Worm (Caenorhabditis elegans) whole organism, L1 larva: ENCODE measurements around the gene srh-190.

Experiments
- C04F5.9 ChIP-seq: sonication (generic microtip); optimal IDR thresholded peaks from 2 replicates; lab custom pipeline; 2016; ENCODE audit warnings: missing genetic modification characterization, missing compliant biosample characterization
- C16A3.4 ChIP-seq: fragments of 150-350 bp; optimal IDR thresholded peaks from 2 replicates; lab custom pipeline; 2014; ENCODE audit warnings: missing biosample characterization, missing genetic modification characterization
- C34B4.2 ChIP-seq: sonication (generic microtip); optimal IDR thresholded peaks from 2 replicates; lab custom pipeline; 2017; ENCODE audit warnings: mild to moderate bottlenecking, missing genetic modification characterization, missing compliant biosample characterization
- ama-1 ChIP-seq: fragments of 150-350 bp; optimal IDR thresholded peaks from 2 replicates; lab custom pipeline; 2014
- ceh-8 ChIP-seq: fragments of 200-800 bp; sonication (Bioruptor generic); optimal IDR thresholded peaks from 2 replicates; lab custom pipeline; 2018; ENCODE audit warnings: mild to moderate bottlenecking, missing genetic modification characterization, moderate library complexity, missing compliant biosample characterization
- ceh-82 ChIP-seq, 3 experiments: fragments of 150-350 bp in 1 of 3; sonication (generic microtip) in 2 of 3; optimal IDR thresholded peaks; 2 replicates each; lab custom pipeline; 2014 to 2017; ENCODE audit warnings: missing biosample characterization in 3 of 3, missing genetic modification characterization in 3 of 3
- ces-1 ChIP-seq: fragments of 150-350 bp; optimal IDR thresholded peaks from 2 replicates; lab custom pipeline; 2014; ENCODE audit warnings: missing biosample characterization, missing genetic modification reagents, missing genetic modification characterization
- dpl-1 ChIP-seq, 3 experiments: fragments of 150-350 bp in 2 of 3; sonication (generic microtip) in 1 of 3; optimal IDR thresholded peaks; 2 replicates each; lab custom pipeline; 2014 to 2017; ENCODE audit warnings: missing biosample characterization in 3 of 3, missing genetic modification characterization in 3 of 3, missing genetic modification reagents in 3 of 3
- dsc-1 ChIP-seq: sonication (generic microtip); optimal IDR thresholded peaks from 2 replicates; lab custom pipeline; 2016; ENCODE audit warnings: mild to moderate bottlenecking, missing genetic modification characterization, missing compliant biosample characterization
- efl-3 ChIP-seq: fragments of 200-800 bp; sonication (Bioruptor generic); optimal IDR thresholded peaks from 2 replicates; lab custom pipeline; 2018; ENCODE audit warnings: mild to moderate bottlenecking, missing genetic modification characterization, missing compliant biosample characterization
- egl-13 ChIP-seq: sonication (generic microtip); optimal IDR thresholded peaks from 2 replicates; lab custom pipeline; 2016; ENCODE audit warnings: missing genotype, missing genetic modification reagents, missing genetic modification characterization, missing compliant biosample characterization
- elt-3 ChIP-seq, 6 experiments: fragments of 150-350 bp in 1 of 6; sonication (generic microtip); optimal IDR thresholded peaks; 2 replicates each; lab custom pipeline; 2017 to 2018; ENCODE audit warnings: missing biosample characterization in 6 of 6, missing genetic modification characterization in 6 of 6, inconsistent platforms in 1 of 6
- fkh-4 ChIP-seq: sonication (generic microtip); optimal IDR thresholded peaks from 2 replicates; lab custom pipeline; 2016; ENCODE audit warnings: missing compliant biosample characterization, missing genetic modification characterization, borderline replicate concordance
- hlh-17 ChIP-seq: fragments of 200-800 bp; sonication (Bioruptor generic); optimal IDR thresholded peaks from 2 replicates; lab custom pipeline; 2018; ENCODE audit warnings: missing genetic modification characterization, mild to moderate bottlenecking, missing compliant biosample characterization, moderate library complexity, borderline replicate concordance
- jun-1 ChIP-seq: fragments of 150-350 bp; optimal IDR thresholded peaks from 2 replicates; lab custom pipeline; 2014; ENCODE audit warnings: missing biosample characterization, missing genetic modification reagents, missing genetic modification characterization
- mab-9 ChIP-seq: fragments of 200-800 bp; sonication (Bioruptor generic); IDR thresholded peaks from 2 replicates; pipeline ENCODE4 v1.3.6; 2022; ENCODE audit warnings: missing genetic modification reagents, missing genetic modification characterization, missing compliant biosample characterization
- mef-2 ChIP-seq: fragments of 150-350 bp; optimal IDR thresholded peaks from 2 replicates; lab custom pipeline; 2014; ENCODE audit warnings: missing biosample characterization, missing genetic modification characterization
- nhr-20 ChIP-seq: sonication (generic microtip); optimal IDR thresholded peaks from 2 replicates; lab custom pipeline; 2016; ENCODE audit warnings: mild to moderate bottlenecking, missing genetic modification characterization, missing compliant biosample characterization
- nhr-28 ChIP-seq: fragments of 150-350 bp; optimal IDR thresholded peaks from 2 replicates; lab custom pipeline; 2014; ENCODE audit warnings: missing biosample characterization, missing genetic modification characterization
- nhr-47 ChIP-seq: sonication (generic microtip); optimal IDR thresholded peaks from 2 replicates; lab custom pipeline; 2016; ENCODE audit warnings: mild to moderate bottlenecking, missing genetic modification characterization, moderate library complexity, missing compliant biosample characterization
- nhr-76 ChIP-seq: sonication (generic microtip); optimal IDR thresholded peaks from 2 replicates; lab custom pipeline; 2017; ENCODE audit warnings: missing biosample characterization, missing genetic modification characterization
- nhr-77 ChIP-seq: fragments of 150-350 bp; optimal IDR thresholded peaks from 2 replicates; lab custom pipeline; 2014; ENCODE audit warnings: missing biosample characterization, missing genetic modification characterization
- nhr-85 ChIP-seq: sonication (generic microtip); peaks from one replicate; lab custom pipeline; 2016; ENCODE audit warnings: missing genetic modification characterization, inconsistent platforms, missing compliant biosample characterization
- nhr-90 ChIP-seq: sonication (generic microtip); optimal IDR thresholded peaks from 2 replicates; lab custom pipeline; 2016; ENCODE audit warnings: mild to moderate bottlenecking, missing genetic modification characterization, missing compliant biosample characterization; ENCODE audit not compliant: poor library complexity
- pqm-1 ChIP-seq: sonication (generic microtip); optimal IDR thresholded peaks from 3 replicates; lab custom pipeline; 2017; ENCODE audit warnings: missing biosample characterization, missing genetic modification characterization
- rnt-1 ChIP-seq: sonication (generic microtip); optimal IDR thresholded peaks from 2 replicates; lab custom pipeline; 2016; ENCODE audit warnings: mild to moderate bottlenecking, missing genetic modification characterization, moderate library complexity, missing compliant biosample characterization
- snu-23 ChIP-seq: sonication (generic microtip); optimal IDR thresholded peaks from 2 replicates; lab custom pipeline; 2016; ENCODE audit warnings: missing genetic modification characterization, missing compliant biosample characterization
- sox-4 ChIP-seq: sonication (generic microtip); optimal IDR thresholded peaks from 2 replicates; lab custom pipeline; 2016; ENCODE audit warnings: missing genetic modification characterization, missing compliant biosample characterization
- sptf-1 ChIP-seq: fragments of 150-350 bp; optimal IDR thresholded peaks from 2 replicates; lab custom pipeline; 2014; ENCODE audit warnings: missing biosample characterization, missing genetic modification characterization
- unc-130 ChIP-seq: fragments of 150-350 bp; optimal IDR thresholded peaks from 2 replicates; lab custom pipeline; 2017; ENCODE audit warnings: missing biosample characterization, missing genetic modification characterization, inconsistent platforms
- unc-30 ChIP-seq: sonication (generic microtip); optimal IDR thresholded peaks from 2 replicates; lab custom pipeline; 2017; ENCODE audit warnings: missing biosample characterization, missing genetic modification characterization
- unc-62 ChIP-seq: fragments of 150-350 bp; optimal IDR thresholded peaks from 2 replicates; lab custom pipeline; 2014; ENCODE audit warnings: missing biosample characterization, missing genetic modification reagents, missing genetic modification characterization
- unc-98 ChIP-seq: fragments of 200-800 bp; sonication (Bioruptor generic); IDR thresholded peaks from 2 replicates; pipeline ENCODE4 v1.3.6; 2022; ENCODE audit warnings: missing genetic modification characterization, missing compliant biosample characterization
- vab-15 ChIP-seq: sonication (generic microtip); optimal IDR thresholded peaks from 2 replicates; lab custom pipeline; 2017; ENCODE audit warnings: missing genotype, mild to moderate bottlenecking, missing genetic modification characterization, missing compliant biosample characterization
- xbp-1 ChIP-seq: sonication (generic microtip); optimal IDR thresholded peaks from 2 replicates; lab custom pipeline; 2016; ENCODE audit warnings: missing genetic modification characterization, missing compliant biosample characterization
- zip-4 ChIP-seq: fragments of 200-800 bp; sonication (Bioruptor generic); optimal IDR thresholded peaks from 2 replicates; lab custom pipeline; 2018; ENCODE audit warnings: mild to moderate bottlenecking, missing genetic modification characterization, moderate library complexity, missing compliant biosample characterization
- ztf-11 ChIP-seq, 2 experiments: sonication (generic microtip); optimal IDR thresholded peaks; 2 replicates each; lab custom pipeline; 2016 to 2017; ENCODE audit warnings: missing genetic modification characterization in 2 of 2, missing biosample characterization in 1 of 2, missing compliant biosample characterization in 1 of 2

Gene srh-190

DNA sequence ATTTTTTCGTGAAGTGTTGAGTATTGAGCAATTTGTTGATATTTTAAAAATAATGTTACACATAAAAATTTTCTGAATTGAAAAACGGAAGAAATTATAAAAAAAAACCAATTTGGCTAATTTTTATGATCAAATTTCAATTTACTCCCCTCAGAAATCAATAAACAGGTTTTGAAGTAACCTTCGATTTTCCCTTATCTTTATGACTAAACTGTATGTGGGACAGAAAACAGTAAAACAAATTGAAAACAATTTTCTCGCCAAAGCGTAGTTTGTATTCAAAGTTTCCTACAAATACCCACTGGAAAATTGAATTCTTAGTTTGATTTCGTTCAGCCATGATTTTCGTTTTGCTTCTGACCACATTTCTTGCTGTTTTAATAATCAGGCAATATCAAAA lies 35.9 kb downstream of the srh-190 start, which contains the start of gene cyp-35B1:
Gene cyp-35B1 (plus strand): TSS at position 244 of the 400 bp plus-strand sequence.
- no peak for TF ChIP-seq dpl-1 (GFP tag; optimal IDR thresholded peaks at IDR 0.05; lab: Kevin White, UChicago)
- no peak for TF ChIP-seq elt-3 (tag; optimal IDR thresholded peaks at IDR 0.05; lab: Kevin White, UChicago)
- TF ChIP-seq nhr-90 = no peak
- TF ChIP-seq mef-2 (tag; lab: Kevin White, UChicago) = no peak
- no peak for TF ChIP-seq fkh-4
- TF ChIP-seq dsc-1 (tag; lab: Kevin White, UChicago) = no peak

DNA sequence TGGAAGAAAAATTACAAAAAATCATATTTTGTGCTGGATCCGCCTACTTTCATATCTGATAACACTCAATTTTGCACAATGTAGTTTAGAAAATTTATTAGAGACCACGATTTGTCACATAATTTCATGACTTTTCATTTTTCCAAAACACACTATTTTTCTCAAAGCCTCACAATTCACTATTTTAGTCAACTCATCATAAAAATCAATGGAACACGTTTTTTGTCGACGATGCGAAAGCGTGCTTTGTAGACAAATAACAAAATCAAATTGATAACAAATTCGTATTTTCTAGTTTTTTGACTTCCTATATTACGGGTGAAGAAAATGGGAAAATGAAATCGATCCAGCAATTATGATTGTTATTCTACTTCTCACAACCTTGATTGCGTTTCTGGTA lies 39.0 kb downstream of the srh-190 start, which contains the start of gene cyp-35B2:
Gene cyp-35B2 (plus strand): TSS at position 301 of the 400 bp plus-strand sequence.
- no peak for TF ChIP-seq rnt-1 (tag; lab: Kevin White, UChicago)
- no peak for TF ChIP-seq hlh-17 (GFP tag; lab: Kevin White, UChicago)
- no peak for TF ChIP-seq nhr-47 (tag; lab: Kevin White, UChicago)
- TF ChIP-seq dsc-1 (tag; lab: Kevin White, UChicago) = no peak
- TF ChIP-seq ama-1 = no peak
- TF ChIP-seq sox-4 (tag; lab: Kevin White, UChicago) = no peak
- TF ChIP-seq egl-13 = no peak
- no peak for TF ChIP-seq nhr-77
- no peak for TF ChIP-seq vab-15 (tag; lab: Kevin White, UChicago)
- TF ChIP-seq C04F5.9 (tag; lab: Kevin White, UChicago) = no peak
- TF ChIP-seq ces-1 = no peak
- no peak for TF ChIP-seq C34B4.2 (tag; lab: Kevin White, UChicago)
- no peak for TF ChIP-seq mab-9
- TF ChIP-seq efl-3 (GFP tag; lab: Kevin White, UChicago) = no peak
- no peak for TF ChIP-seq ceh-8 (GFP tag; lab: Kevin White, UChicago)

DNA sequence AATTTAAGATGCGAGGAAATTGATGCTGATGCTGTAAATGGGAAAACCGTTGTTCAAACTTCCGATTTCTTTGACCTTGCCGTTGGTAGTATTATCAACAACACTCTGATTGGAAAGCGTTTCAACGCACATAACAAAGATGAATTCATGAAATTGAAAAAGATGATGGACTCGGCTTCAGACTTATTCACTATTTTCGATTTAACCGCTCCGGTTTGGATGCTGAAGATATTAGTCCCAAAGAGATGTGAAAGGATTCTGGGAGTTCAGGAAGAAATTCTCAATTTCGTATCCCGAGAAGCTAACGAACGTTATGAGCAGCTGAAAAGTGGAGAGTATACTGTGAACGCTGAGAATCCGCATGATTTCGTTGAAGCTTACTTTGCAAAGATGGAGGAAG lies 40.5 kb downstream of the srh-190 start:
- TF ChIP-seq unc-30 (tag; lab: Kevin White, UChicago) = no peak
- TF ChIP-seq C04F5.9 (tag; lab: Kevin White, UChicago) = no peak
- no peak for TF ChIP-seq C16A3.4 (tag; lab: Kevin White, UChicago)
- no peak for TF ChIP-seq unc-62 (GFP tag; lab: Kevin White, UChicago)
- TF ChIP-seq nhr-85 (tag; lab: Kevin White, UChicago) = no peak
- TF ChIP-seq rnt-1 (tag; lab: Kevin White, UChicago) = no peak
- TF ChIP-seq dsc-1 (tag; lab: Kevin White, UChicago) = no peak
- no peak for TF ChIP-seq mef-2 (tag; lab: Kevin White, UChicago)
- no peak for TF ChIP-seq nhr-20 (tag; lab: Kevin White, UChicago)
- no peak for TF ChIP-seq jun-1 (tag; lab: Kevin White, UChicago)
- TF ChIP-seq hlh-17 (GFP tag; lab: Kevin White, UChicago) = no peak
- TF ChIP-seq pqm-1 (tag; lab: Kevin White, UChicago) = no peak
- no peak for TF ChIP-seq nhr-76

DNA sequence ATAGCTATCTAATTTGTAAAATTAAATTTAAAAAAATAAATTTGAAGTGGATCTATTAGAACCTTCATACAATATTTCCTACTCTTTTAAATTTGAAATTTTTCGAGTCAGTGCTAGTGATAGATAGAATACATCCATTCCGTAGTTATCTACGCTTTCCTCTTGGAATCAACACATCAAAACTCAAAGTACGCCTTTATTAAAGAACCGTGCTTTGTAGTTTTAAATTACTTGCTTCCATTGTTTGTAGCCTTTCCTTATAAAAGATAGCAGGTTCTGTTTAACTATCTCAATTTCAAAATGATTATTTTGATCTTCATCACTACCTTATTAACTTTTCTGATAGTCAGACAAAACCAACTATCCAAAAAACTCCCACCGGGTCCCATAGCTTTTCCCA lies 42.1 kb downstream of the srh-190 start, which contains the start of gene cyp-35B3:
Gene cyp-35B3 (plus strand): TSS at position 301 of the 400 bp plus-strand sequence.
- no peak for TF ChIP-seq unc-130
- no peak for TF ChIP-seq mef-2 (tag; lab: Kevin White, UChicago)
- no peak for TF ChIP-seq vab-15 (tag; lab: Kevin White, UChicago)
- no peak for TF ChIP-seq unc-98 (GFP tag; lab: Robert Waterston, UW)
- TF ChIP-seq ceh-82 (tag; optimal IDR thresholded peaks at IDR 0.05; lab: Kevin White, UChicago) = no peak
- no peak for TF ChIP-seq ces-1
- no peak for TF ChIP-seq sox-4 (tag; lab: Kevin White, UChicago)
- TF ChIP-seq nhr-85 (tag; lab: Kevin White, UChicago) = no peak
- no peak for TF ChIP-seq hlh-17 (GFP tag; lab: Kevin White, UChicago)
- no peak for TF ChIP-seq nhr-20 (tag; lab: Kevin White, UChicago)
- no peak for TF ChIP-seq egl-13
- no peak for TF ChIP-seq zip-4 (GFP tag; lab: Kevin White, UChicago)
- no peak for TF ChIP-seq ztf-11 (tag; optimal IDR thresholded peaks at IDR 0.05; lab: Kevin White, UChicago)
- no peak for TF ChIP-seq jun-1 (tag; lab: Kevin White, UChicago)
- TF ChIP-seq xbp-1 (tag; lab: Kevin White, UChicago) = no peak
- TF ChIP-seq sptf-1 (tag; lab: Kevin White, UChicago) = no peak
- TF ChIP-seq nhr-28 (tag; lab: Kevin White, UChicago) = no peak
- no peak for TF ChIP-seq snu-23 (GFP tag; lab: Kevin White, UChicago)
- TF ChIP-seq ceh-8 (GFP tag; lab: Kevin White, UChicago) = no peak
